Worm (Caenorhabditis elegans): ENCODE data around the gene C56G2.15.

ce11 chrIII:6344737-6345136, 23.0 kb downstream of the C56G2.15 start:
- TF ChIP-seq ztf-11 (tag; optimal IDR thresholded peaks at IDR 0.05): no peak
- no peak for TF ChIP-seq snpc-4 (tag; optimal IDR thresholded peaks at IDR 0.05)
- peak; percentile 52 for TF ChIP-seq drap-1 (GFP tag; optimal IDR thresholded peaks at IDR 0.05)
- no peak for TF ChIP-seq nhr-76 (tag; optimal IDR thresholded peaks at IDR 0.05)
- no peak for TF ChIP-seq unc-62 (GFP tag; optimal IDR thresholded peaks at IDR 0.05)
- peak; percentile 54 for TF ChIP-seq ces-1 (GFP tag; optimal IDR thresholded peaks at IDR 0.05)
- TF ChIP-seq nhr-2 (tag; optimal IDR thresholded peaks at IDR 0.05): no peak
- TF ChIP-seq blmp-1 (tag; optimal IDR thresholded peaks at IDR 0.05): no peak
